Fruit fly (Drosophila melanogaster) whole organism, embryonic: Measurements from ENCODE around the gene CG6465.

Experiments
- Aef1 ChIP-seq: fragments of 200-800 bp; sonication (Bioruptor generic); IDR thresholded peaks from 3 replicates; pipeline ENCODE4 v1.3.6; 2022; ENCODE audit warnings: missing biosample characterization, missing genetic modification characterization
- Asciz ChIP-seq: fragments of 200-800 bp; sonication (Bioruptor generic); optimal IDR thresholded peaks from 2 replicates; lab custom pipeline; 2017; ENCODE audit warnings: missing biosample characterization, mild to moderate bottlenecking, missing genetic modification characterization, missing genetic modification reagents
- Atf3 ChIP-seq: fragments of 200-800 bp; sonication (Bioruptor generic); optimal IDR thresholded peaks from 3 replicates; lab custom pipeline; 2016; ENCODE audit warnings: missing biosample characterization, missing genetic modification characterization
- Bdp1 ChIP-seq: fragments of 200-800 bp; sonication (Bioruptor generic); optimal IDR thresholded peaks from 3 replicates; lab custom pipeline; 2016; ENCODE audit warnings: missing biosample characterization, missing genetic modification characterization
- CG10979 ChIP-seq: fragments of 200-800 bp; sonication (Bioruptor generic); optimal IDR thresholded peaks from 2 replicates; lab custom pipeline; 2018; ENCODE audit warnings: missing biosample characterization, mild to moderate bottlenecking, missing genetic modification characterization, moderate library complexity
- CG12155 ChIP-seq: fragments of 200-800 bp; sonication (Bioruptor generic); optimal IDR thresholded peaks from 3 replicates; lab custom pipeline; 2016; ENCODE audit warnings: missing biosample characterization, missing genetic modification characterization
- CG12391 ChIP-seq: fragments of 200-800 bp; sonication (Bioruptor generic); optimal IDR thresholded peaks from 3 replicates; lab custom pipeline; 2018; ENCODE audit warnings: missing biosample characterization, mild to moderate bottlenecking, missing genetic modification characterization, moderate library complexity
- CG12744 ChIP-seq: fragments of 200-800 bp; sonication (Bioruptor generic); optimal IDR thresholded peaks from 2 replicates; lab custom pipeline; 2016; ENCODE audit warnings: missing biosample characterization, missing genetic modification characterization
- CG13424 ChIP-seq: fragments of 200-800 bp; sonication (Bioruptor generic); optimal IDR thresholded peaks from 2 replicates; lab custom pipeline; 2019; ENCODE audit warnings: missing biosample characterization, mild to moderate bottlenecking, missing genetic modification characterization, moderate library complexity
- CG13624 ChIP-seq: fragments of 200-800 bp; sonication (Bioruptor generic); optimal IDR thresholded peaks from 2 replicates; lab custom pipeline; 2016; ENCODE audit warnings: missing biosample characterization, missing genetic modification characterization
- CG13775 ChIP-seq: fragments of 200-800 bp; sonication (Bioruptor generic); optimal IDR thresholded peaks from 3 replicates; lab custom pipeline; 2017; ENCODE audit warnings: missing biosample characterization, mild to moderate bottlenecking, missing genetic modification characterization
- CG13894 ChIP-seq: fragments of 200-800 bp; sonication (Bioruptor generic); optimal IDR thresholded peaks from 3 replicates; lab custom pipeline; 2018; ENCODE audit warnings: missing biosample characterization, mild to moderate bottlenecking, missing genetic modification characterization, moderate library complexity
- CG14667 ChIP-seq: fragments of 200-800 bp; sonication (Bioruptor generic); IDR thresholded peaks from 2 replicates; pipeline ENCODE4 v1.3.6; 2022; ENCODE audit warnings: missing biosample characterization, missing genetic modification characterization
- CG1647 ChIP-seq: fragments of 200-800 bp; sonication (Bioruptor generic); optimal IDR thresholded peaks from 3 replicates; lab custom pipeline; 2016; ENCODE audit warnings: missing biosample characterization, missing genetic modification characterization
- CG18262 ChIP-seq: fragments of 200-800 bp; optimal IDR thresholded peaks from 3 replicates; lab custom pipeline; 2019; ENCODE audit warnings: missing biosample characterization, mild to moderate bottlenecking, missing genetic modification characterization, moderate library complexity
- CG2199 ChIP-seq: fragments of 200-800 bp; sonication (Bioruptor generic); IDR thresholded peaks from 3 replicates; pipeline ENCODE4 v1.3.6; 2022; ENCODE audit warnings: missing biosample characterization, missing genetic modification characterization
- CG32767 ChIP-seq: fragments of 200-800 bp; sonication (Bioruptor generic); IDR thresholded peaks from 2 replicates; pipeline ENCODE4 v1.3.6; 2022; ENCODE audit warnings: missing biosample characterization, missing genetic modification characterization
- CG3726 ChIP-seq: fragments of 200-800 bp; sonication (Bioruptor generic); IDR thresholded peaks from 3 replicates; pipeline ENCODE4, ENCODE4 v1.3.6; 2022; ENCODE audit warnings: missing biosample characterization, missing genetic modification characterization
- CG6272 ChIP-seq: fragments of 200-800 bp; sonication (Bioruptor generic); IDR thresholded peaks from 2 replicates; pipeline ENCODE4 v1.3.6; 2022; ENCODE audit warnings: missing biosample characterization, missing genetic modification characterization
- Camta ChIP-seq: fragments of 200-800 bp; sonication (Bioruptor generic); optimal IDR thresholded peaks from 2 replicates; lab custom pipeline; 2016; ENCODE audit warnings: missing biosample characterization, missing genetic modification characterization
- Dref ChIP-seq: fragments of 200-800 bp; sonication (Bioruptor generic); IDR thresholded peaks from 2 replicates; pipeline ENCODE4 v1.3.6; 2022; ENCODE audit warnings: missing biosample characterization, missing genetic modification characterization
- Hmx ChIP-seq: fragments of 200-800 bp; sonication (Bioruptor generic); optimal IDR thresholded peaks from 2 replicates; lab custom pipeline; 2016; ENCODE audit warnings: missing biosample characterization, missing genetic modification characterization
- Jarid2 ChIP-seq: fragments of 200-800 bp; sonication (Bioruptor generic); optimal IDR thresholded peaks from 3 replicates; lab custom pipeline; 2017; ENCODE audit warnings: mild to moderate bottlenecking, missing biosample characterization, missing genetic modification reagents, missing genetic modification characterization
- Lhr ChIP-seq: fragments of 200-800 bp; sonication (Bioruptor generic); optimal IDR thresholded peaks from 3 replicates; lab custom pipeline; 2017; ENCODE audit warnings: mild to moderate bottlenecking, missing biosample characterization, missing genetic modification reagents, missing genetic modification characterization
- MESR4 ChIP-seq: fragments of 200-800 bp; sonication (Bioruptor generic); optimal IDR thresholded peaks from 2 replicates; lab custom pipeline; 2018; ENCODE audit warnings: missing biosample characterization, mild to moderate bottlenecking, missing genetic modification characterization, moderate library complexity
- Max ChIP-seq: fragments of 200-800 bp; sonication (Bioruptor generic); optimal IDR thresholded peaks from 2 replicates; lab custom pipeline; 2016; ENCODE audit warnings: missing biosample characterization, mild to moderate bottlenecking, missing genetic modification characterization
- NC2β ChIP-seq: fragments of 200-800 bp; sonication (Bioruptor generic); optimal IDR thresholded peaks from 2 replicates; lab custom pipeline; 2016; ENCODE audit warnings: missing biosample characterization, missing genetic modification characterization
- Rx ChIP-seq: fragments of 200-800 bp; sonication (Bioruptor generic); IDR thresholded peaks from 2 replicates; pipeline ENCODE4 v1.3.6; 2022; ENCODE audit warnings: missing biosample characterization, missing genetic modification characterization
- Scr ChIP-seq: fragments of 200-800 bp; sonication (Bioruptor generic); IDR thresholded peaks from 2 replicates; pipeline ENCODE4 v1.3.6; 2022; ENCODE audit warnings: missing biosample characterization, missing genetic modification characterization; ENCODE audit not compliant: partially characterized antibody
- Sry-δ ChIP-seq: fragments of 200-800 bp; sonication (Bioruptor generic); optimal IDR thresholded peaks from 2 replicates; lab custom pipeline; 2016; ENCODE audit warnings: missing biosample characterization, missing genetic modification characterization
- Vsx1 ChIP-seq: fragments of 200-800 bp; sonication (Bioruptor generic); optimal IDR thresholded peaks from 2 replicates; lab custom pipeline; 2017; ENCODE audit warnings: missing biosample characterization, mild to moderate bottlenecking, missing genetic modification characterization, missing genetic modification reagents
- bab2 ChIP-seq: fragments of 200-800 bp; sonication (Bioruptor generic); optimal IDR thresholded peaks from 2 replicates; lab custom pipeline; 2016; ENCODE audit warnings: missing biosample characterization, missing genetic modification characterization
- btn ChIP-seq: fragments of 200-800 bp; sonication (Bioruptor generic); optimal IDR thresholded peaks from 2 replicates; lab custom pipeline; 2016; ENCODE audit warnings: missing biosample characterization, missing genetic modification characterization
- crc ChIP-seq: fragments of 200-800 bp; sonication (Bioruptor generic); optimal IDR thresholded peaks from 2 replicates; lab custom pipeline; 2016; ENCODE audit warnings: missing biosample characterization, missing genetic modification characterization
- dmrt11E ChIP-seq: fragments of 200-800 bp; sonication (Bioruptor generic); optimal IDR thresholded peaks from 3 replicates; lab custom pipeline; 2018; ENCODE audit warnings: missing biosample characterization, mild to moderate bottlenecking, missing genetic modification characterization, moderate library complexity
- gfzf ChIP-seq: fragments of 200-800 bp; sonication (Bioruptor generic); optimal IDR thresholded peaks from 2 replicates; lab custom pipeline; 2016; ENCODE audit warnings: missing biosample characterization, mild to moderate bottlenecking, missing genetic modification characterization, moderate library complexity
- grau ChIP-seq: fragments of 200-800 bp; optimal IDR thresholded peaks from 3 replicates; lab custom pipeline; 2019; ENCODE audit warnings: missing biosample characterization, mild to moderate bottlenecking, missing genetic modification characterization, moderate library complexity
- her ChIP-seq: fragments of 200-800 bp; sonication (Bioruptor generic); optimal IDR thresholded peaks from 2 replicates; lab custom pipeline; 2016; ENCODE audit warnings: missing biosample characterization, missing genetic modification characterization
- lbe ChIP-seq: fragments of 200-800 bp; sonication (Bioruptor generic); optimal IDR thresholded peaks from 2 replicates; lab custom pipeline; 2016; ENCODE audit warnings: missing biosample characterization, mild to moderate bottlenecking, missing genetic modification characterization
- lilli ChIP-seq: fragments of 200-800 bp; sonication (Bioruptor generic); optimal IDR thresholded peaks from 3 replicates; lab custom pipeline; 2016; ENCODE audit warnings: missing biosample characterization, missing genetic modification characterization
- maf-S ChIP-seq: fragments of 200-800 bp; sonication (Bioruptor generic); optimal IDR thresholded peaks from 2 replicates; lab custom pipeline; 2016; ENCODE audit warnings: missing biosample characterization, missing genetic modification characterization
- mirr ChIP-seq: fragments of 200-800 bp; sonication (Bioruptor generic); optimal IDR thresholded peaks from 3 replicates; lab custom pipeline; 2018; ENCODE audit warnings: missing biosample characterization, mild to moderate bottlenecking, missing genetic modification characterization
- mld ChIP-seq: fragments of 200-800 bp; sonication (Bioruptor generic); IDR thresholded peaks from 3 replicates; pipeline ENCODE4 v1.3.6; 2022; ENCODE audit warnings: missing biosample characterization, missing genetic modification characterization; ENCODE audit not compliant: partially characterized antibody
- odd ChIP-seq: fragments of 200-800 bp; sonication (Bioruptor generic); optimal IDR thresholded peaks from 2 replicates; lab custom pipeline; 2017; ENCODE audit warnings: missing biosample characterization, mild to moderate bottlenecking, missing genetic modification characterization
- pfk ChIP-seq: fragments of 200-800 bp; sonication (Bioruptor generic); optimal IDR thresholded peaks from 2 replicates; lab custom pipeline; 2018; ENCODE audit warnings: missing biosample characterization, mild to moderate bottlenecking, missing genetic modification characterization, moderate library complexity
- pnt ChIP-seq: fragments of 200-800 bp; sonication (Bioruptor generic); optimal IDR thresholded peaks from 3 replicates; lab custom pipeline; 2016; ENCODE audit warnings: missing biosample characterization, missing genetic modification characterization
- rib ChIP-seq: fragments of 200-800 bp; sonication (Bioruptor generic); IDR thresholded peaks from 2 replicates; pipeline ENCODE4 v1.3.6; 2022; ENCODE audit warnings: missing biosample characterization, missing genetic modification characterization
- schlank ChIP-seq: fragments of 200-800 bp; sonication (Bioruptor generic); optimal IDR thresholded peaks from 2 replicates; lab custom pipeline; 2018; ENCODE audit warnings: missing biosample characterization, mild to moderate bottlenecking, missing genetic modification characterization
- sug ChIP-seq: fragments of 200-800 bp; optimal IDR thresholded peaks from 2 replicates; lab custom pipeline; 2019; ENCODE audit warnings: missing biosample characterization, mild to moderate bottlenecking, missing genetic modification characterization, moderate library complexity
- tx ChIP-seq: fragments of 200-800 bp; sonication (Bioruptor generic); optimal IDR thresholded peaks from 2 replicates; lab custom pipeline; 2016; ENCODE audit warnings: missing biosample characterization, missing genetic modification characterization
- z ChIP-seq: fragments of 200-800 bp; sonication (Bioruptor generic); IDR thresholded peaks from 3 replicates; pipeline ENCODE4 v1.3.6; 2022; ENCODE audit warnings: missing biosample characterization, missing genetic modification characterization

Gene CG6465

dm6 chr3R:10677245-10677902 is at the start of gene CG6465 (continued):
- TF ChIP-seq Scr (GFP tag; lab: Robert Waterston, UW), result peak; percentile 27
- TF ChIP-seq mirr (GFP tag; lab: Kevin White, UChicago), result no peak
- no peak for TF ChIP-seq btn
- TF ChIP-seq Atf3 (GFP tag; lab: Kevin White, UChicago), result no peak
- peak; percentile 93 for TF ChIP-seq CG2199
- no peak for TF ChIP-seq lbe (GFP tag; lab: Kevin White, UChicago)
- peak; percentile 33 for TF ChIP-seq Camta (GFP tag; lab: Kevin White, UChicago)
- no peak for TF ChIP-seq CG14667 (GFP tag; lab: Robert Waterston, UW)
- TF ChIP-seq Dref, result no peak
- TF ChIP-seq Hmx, result no peak
- no peak for TF ChIP-seq rib
- TF ChIP-seq Vsx1 (GFP tag; lab: Kevin White, UChicago), result no peak
- TF ChIP-seq CG13775 (GFP tag; lab: Kevin White, UChicago), result no peak
- no peak for TF ChIP-seq odd
- TF ChIP-seq pnt (GFP tag; lab: Kevin White, UChicago), result no peak
- no peak for TF ChIP-seq CG12744 (GFP tag; lab: Kevin White, UChicago)
- TF ChIP-seq CG3726, result no peak
- TF ChIP-seq CG10979 (tag; lab: Kevin White, UChicago), result peak; percentile 26
- TF ChIP-seq schlank (tag; lab: Kevin White, UChicago), result no peak
- TF ChIP-seq CG13624 (GFP tag; lab: Kevin White, UChicago), result peak; percentile 40
- TF ChIP-seq pfk, result no peak
- no peak for TF ChIP-seq CG12391 (tag; lab: Kevin White, UChicago)
- TF ChIP-seq CG18262 (tag; lab: Kevin White, UChicago), result peak; percentile 30
- no peak for TF ChIP-seq lilli
- peak; percentile 4 for TF ChIP-seq dmrt11E (tag; lab: Kevin White, UChicago)
- TF ChIP-seq CG32767 (GFP tag; lab: Robert Waterston, UW), result no peak
- TF ChIP-seq crc, result peak; percentile 4
- peak; percentile 81 for TF ChIP-seq grau (tag; lab: Kevin White, UChicago)
- TF ChIP-seq mld, result no peak
- no peak for TF ChIP-seq Max (GFP tag; lab: Kevin White, UChicago)
- TF ChIP-seq CG13894 (tag; lab: Kevin White, UChicago), result peak; percentile 76
- peak; percentile 5 for TF ChIP-seq bab2 (GFP tag; lab: Kevin White, UChicago)
- TF ChIP-seq z (GFP tag; lab: Robert Waterston, UW), result no peak
- no peak for TF ChIP-seq NC2β
- no peak for TF ChIP-seq CG1647 (GFP tag; lab: Kevin White, UChicago)
- peak; percentile 17 for TF ChIP-seq CG13424 (tag; lab: Kevin White, UChicago)
- peak; percentile 27 for TF ChIP-seq gfzf (GFP tag; lab: Kevin White, UChicago)
- no peak for TF ChIP-seq Aef1 (GFP tag; lab: Robert Waterston, UW)
- no peak for TF ChIP-seq Bdp1 (GFP tag; lab: Kevin White, UChicago)
- no peak for TF ChIP-seq MESR4
- peak; percentile 12 for TF ChIP-seq Asciz (GFP tag; lab: Kevin White, UChicago)
- TF ChIP-seq Lhr (GFP tag; lab: Kevin White, UChicago), result peak; percentile 74
- TF ChIP-seq tx (GFP tag; lab: Kevin White, UChicago), result no peak
- no peak for TF ChIP-seq CG6272 (GFP tag; lab: Robert Waterston, UW)
- TF ChIP-seq her (GFP tag; lab: Kevin White, UChicago), result no peak
- TF ChIP-seq maf-S, result no peak
- peak; percentile 49 for TF ChIP-seq sug (tag; lab: Kevin White, UChicago)
- TF ChIP-seq CG12155 (GFP tag; lab: Kevin White, UChicago), result no peak
- no peak for TF ChIP-seq Rx (GFP tag; lab: Robert Waterston, UW)
- no peak for TF ChIP-seq Sry-δ (GFP tag; lab: Kevin White, UChicago)
- TF ChIP-seq Jarid2 (GFP tag; lab: Kevin White, UChicago), result peak; percentile 15
